Fruit fly (Drosophila melanogaster): ENCODE measurements around the gene CG4306.
"Not testable (repeated sequence)": the region's sequence is repeated elsewhere in the genome, so short reads cannot be mapped to it uniquely, and the experiment has no call there.

CG4306 gene

dm6 chr3L:18463063-18463462 lies at the start of gene CG4306:
Gene CG4306, minus strand, starts transcription at chr3L:18463163.
- TF ChIP-seq ttk (optimal IDR thresholded peaks at IDR 0.05) (no peak), insv (optimal IDR thresholded peaks at IDR 0.05) (no peak), Sin3A (optimal IDR thresholded peaks at IDR 0.05) (no peak), psq (optimal IDR thresholded peaks at IDR 0.05) (no peak), Myc (optimal IDR thresholded peaks at IDR 0.05) (no peak), h (optimal IDR thresholded peaks at IDR 0.05) (no peak)

DNA sequence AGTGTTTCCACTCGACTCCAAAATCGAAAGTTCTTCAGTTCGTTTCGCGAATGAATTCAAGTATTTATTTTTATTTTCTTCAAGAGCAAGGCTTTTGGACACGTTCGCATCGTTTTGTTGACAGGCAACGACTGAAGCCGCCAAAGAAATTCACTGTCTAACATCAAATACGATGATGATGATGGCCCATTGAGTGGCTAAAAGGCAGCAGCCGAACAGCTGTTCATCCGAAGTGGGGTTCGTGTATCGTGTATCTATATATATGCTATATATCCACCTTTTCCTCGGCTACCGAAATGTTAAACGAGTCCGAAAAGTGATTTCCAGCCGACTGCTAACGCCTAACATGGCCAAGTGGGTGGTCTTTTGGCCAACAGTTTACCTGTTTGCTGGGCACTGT lies 39.5 kb upstream of the CG4306 start, which contains the start of gene AstC-R2:
Gene AstC-R2, minus strand, starts transcription at position 133 of the 400 bp plus-strand sequence.
- TF ChIP-seq psq (optimal IDR thresholded peaks at IDR 0.05), result no peak
- TF ChIP-seq h (optimal IDR thresholded peaks at IDR 0.05), result no peak
- TF ChIP-seq Sin3A (optimal IDR thresholded peaks at IDR 0.05), result no peak

DNA sequence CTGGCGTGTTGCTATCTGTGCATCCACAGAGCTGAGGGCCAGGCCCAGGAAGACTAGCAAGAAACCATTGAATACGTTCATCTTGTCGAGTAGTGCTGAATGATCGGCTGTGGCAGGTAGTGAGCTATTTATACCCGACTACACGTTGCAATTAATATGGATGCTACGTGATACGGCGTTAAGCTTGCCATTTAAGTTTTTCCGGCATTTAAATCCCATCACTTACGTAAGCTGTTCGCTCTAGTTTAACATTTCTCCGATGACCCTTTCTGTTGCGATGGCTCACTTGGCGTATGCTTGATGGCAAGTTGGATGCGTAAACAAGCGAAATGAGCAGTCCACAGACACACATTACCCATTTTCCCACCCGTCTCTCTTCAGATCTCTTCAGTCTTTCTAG lies 9.3 kb upstream of the CG4306 start, which contains the start of gene Met75Ca:
Gene Met75Ca, minus strand, starts transcription at position 101 of the 400 bp plus-strand sequence.
- TF ChIP-seq h, Myc, insv (optimal IDR thresholded peaks at IDR 0.05): not testable (repeated sequence)

dm6 chr3L:18469518-18469917 lies 6.6 kb upstream of the CG4306 start, which contains the start of gene Met75Cb:
Gene Met75Cb, minus strand, starts transcription at chr3L:18469618.
- not testable (repeated sequence) for TF ChIP-seq ttk, h, Myc (optimal IDR thresholded peaks at IDR 0.05)

- TF ChIP-seq psq (optimal IDR thresholded peaks at IDR 0.05) (no peak), Sin3A (optimal IDR thresholded peaks at IDR 0.05) (no peak), Myc (optimal IDR thresholded peaks at IDR 0.05) (no peak), insv (optimal IDR thresholded peaks at IDR 0.05) (no peak), h (optimal IDR thresholded peaks at IDR 0.05) (no peak), ttk (optimal IDR thresholded peaks at IDR 0.05) (no peak)
Measured at dm6 chr3L:18460987-18461403, 2.0 kb downstream of the CG4306 start, which contains the start of gene CG32196. Gene CG32196, minus strand, starts transcription at chr3L:18461024.

DNA sequence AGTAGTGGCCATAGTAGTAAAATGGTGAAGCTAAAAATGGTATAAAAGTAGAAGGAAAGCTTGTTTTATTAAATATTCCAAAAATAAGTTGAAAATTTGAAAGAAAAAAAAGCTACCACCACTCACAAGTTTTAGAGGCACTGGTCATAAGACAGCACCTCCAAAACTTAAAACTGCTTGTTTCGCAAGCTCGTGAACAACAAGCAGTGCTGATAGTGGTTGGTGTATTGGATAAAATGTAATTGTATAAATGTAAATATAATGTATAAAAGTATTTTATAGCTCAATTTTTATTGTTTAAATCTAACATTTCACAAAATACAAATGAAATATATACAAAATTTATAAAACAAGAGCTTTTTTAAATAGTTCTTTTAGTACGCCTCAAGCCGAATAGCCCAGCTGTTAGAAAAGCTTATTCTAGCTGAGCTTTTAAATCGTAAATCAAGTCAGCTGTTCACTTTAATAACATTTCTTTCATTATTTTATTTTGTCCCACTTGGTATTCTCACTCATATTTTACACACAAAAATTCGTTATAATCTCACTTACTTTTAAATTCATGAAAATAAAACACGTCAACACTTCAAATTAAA lies 2.5 kb downstream of the CG4306 start:
- TF ChIP-seq h (optimal IDR thresholded peaks at IDR 0.05) (no peak), Sin3A (optimal IDR thresholded peaks at IDR 0.05) (no peak)

- no peak for TF ChIP-seq Myc (optimal IDR thresholded peaks at IDR 0.05)
- TF ChIP-seq insv (optimal IDR thresholded peaks at IDR 0.05), result no peak
- TF ChIP-seq ttk (optimal IDR thresholded peaks at IDR 0.05), result no peak
- no peak for TF ChIP-seq psq (optimal IDR thresholded peaks at IDR 0.05)
- no peak for TF ChIP-seq h (optimal IDR thresholded peaks at IDR 0.05)
- no peak for TF ChIP-seq Sin3A (optimal IDR thresholded peaks at IDR 0.05)
Measured at dm6 chr3L:18449691-18450090, 13.3 kb downstream of the CG4306 start.

dm6 chr3L:18439809-18440256 lies 23.1 kb downstream of the CG4306 start, which contains the start of gene skl:
Gene skl, minus strand, starts transcription at chr3L:18439942.
- TF ChIP-seq h (optimal IDR thresholded peaks at IDR 0.05), result no peak
- TF ChIP-seq insv (optimal IDR thresholded peaks at IDR 0.05), result no peak
- no peak for TF ChIP-seq Myc (optimal IDR thresholded peaks at IDR 0.05)

- TF ChIP-seq Sin3A (optimal IDR thresholded peaks at IDR 0.05) (no peak), insv (optimal IDR thresholded peaks at IDR 0.05) (no peak), ttk (optimal IDR thresholded peaks at IDR 0.05) (no peak)
Measured at dm6 chr3L:18430600-18430999, 32.4 kb downstream of the CG4306 start.

DNA sequence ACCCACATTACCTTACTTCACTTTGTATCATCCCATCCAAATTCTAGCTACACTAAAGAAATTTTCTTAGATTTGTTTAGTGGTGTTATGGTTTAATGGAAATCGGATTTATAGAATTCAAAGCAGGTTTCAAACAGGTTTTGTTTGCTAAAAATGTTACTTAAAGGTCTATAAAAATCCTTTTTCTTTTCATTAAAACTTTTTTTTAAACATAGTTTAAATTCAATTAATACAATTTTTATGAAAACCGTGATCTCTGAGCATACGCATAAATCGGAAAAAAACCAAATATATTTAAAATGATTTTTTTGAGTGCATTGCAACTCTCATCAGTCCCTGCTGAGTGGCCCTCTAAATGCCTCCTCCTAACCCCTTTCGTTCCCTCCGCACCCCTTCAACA lies 37.7 kb downstream of the CG4306 start:
- no peak for TF ChIP-seq Myc (optimal IDR thresholded peaks at IDR 0.05)
- no peak for TF ChIP-seq Sin3A (optimal IDR thresholded peaks at IDR 0.05)
- no peak for TF ChIP-seq h (optimal IDR thresholded peaks at IDR 0.05)
- no peak for TF ChIP-seq ttk (optimal IDR thresholded peaks at IDR 0.05)
- TF ChIP-seq psq (optimal IDR thresholded peaks at IDR 0.05), result no peak
- no peak for TF ChIP-seq insv (optimal IDR thresholded peaks at IDR 0.05)

DNA sequence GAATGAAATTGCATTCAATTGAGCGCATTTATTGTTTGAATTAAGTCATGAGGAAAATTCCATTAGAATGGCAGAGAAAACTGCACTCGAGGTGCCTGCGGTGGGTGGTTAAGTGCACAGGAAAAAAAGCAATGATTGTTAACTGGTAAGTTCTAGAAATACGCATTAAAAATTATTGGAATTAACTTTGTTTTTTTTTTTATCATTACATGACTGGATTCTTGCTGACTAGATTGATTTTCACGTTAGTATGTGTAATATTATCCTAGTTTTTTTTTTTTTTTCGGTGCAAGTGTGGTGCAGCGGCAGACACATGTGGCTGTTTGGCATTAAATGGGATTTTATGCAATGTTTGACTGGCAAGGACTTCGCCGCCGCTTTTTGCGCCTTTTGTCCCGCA lies 40.0 kb downstream of the CG4306 start:
- TF ChIP-seq Myc (optimal IDR thresholded peaks at IDR 0.05) (no peak), insv (optimal IDR thresholded peaks at IDR 0.05) (no peak), h (optimal IDR thresholded peaks at IDR 0.05) (no peak), ttk (optimal IDR thresholded peaks at IDR 0.05) (no peak), Sin3A (optimal IDR thresholded peaks at IDR 0.05) (no peak), psq (optimal IDR thresholded peaks at IDR 0.05) (no peak)

DNA sequence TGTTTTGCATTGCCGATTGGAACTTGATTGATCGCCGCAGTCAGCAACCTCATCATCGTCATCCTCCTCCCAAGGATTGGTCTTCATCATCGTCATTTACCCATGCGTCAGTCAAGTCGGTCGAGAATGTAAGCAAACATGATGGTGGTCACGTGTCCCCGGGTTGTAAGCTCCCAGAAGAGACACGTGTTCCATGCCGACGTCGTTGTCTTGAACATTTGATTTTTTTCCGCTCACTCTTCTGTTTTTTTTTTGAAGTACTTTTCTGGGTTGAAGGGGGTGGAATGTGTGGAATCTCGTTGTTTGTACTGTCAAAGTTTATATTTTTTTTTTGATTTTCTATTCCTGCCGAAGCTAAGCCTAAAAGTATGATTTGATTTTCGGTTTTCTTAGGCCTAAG lies 45.1 kb downstream of the CG4306 start:
- TF ChIP-seq psq (optimal IDR thresholded peaks at IDR 0.05) (no peak), insv (optimal IDR thresholded peaks at IDR 0.05) (no peak), Myc (optimal IDR thresholded peaks at IDR 0.05) (no peak), ttk (optimal IDR thresholded peaks at IDR 0.05) (no peak), h (optimal IDR thresholded peaks at IDR 0.05) (no peak), Sin3A (optimal IDR thresholded peaks at IDR 0.05) (no peak)

Data from Kc167 (cell line).